Worm (Caenorhabditis elegans) whole organism, L1 larva: ENCODE measurements around the gene pup-2.

Experiments
- C34B4.2 ChIP-seq: sonication (generic microtip); optimal IDR thresholded peaks from 2 replicates; lab custom pipeline; 2017; ENCODE audit warnings: mild to moderate bottlenecking, missing genetic modification characterization, missing compliant biosample characterization
- aha-1 ChIP-seq: fragments of 150-350 bp; optimal IDR thresholded peaks from 2 replicates; lab custom pipeline; 2014; ENCODE audit warnings: missing biosample characterization, missing genetic modification characterization
- blmp-1 ChIP-seq: fragments of 150-350 bp; optimal IDR thresholded peaks from 2 replicates; lab custom pipeline; 2014; ENCODE audit warnings: missing biosample characterization, missing genetic modification characterization
- ceh-63 ChIP-seq: fragments of 200-800 bp; sonication (Bioruptor generic); optimal IDR thresholded peaks from 2 replicates; lab custom pipeline; 2018; ENCODE audit warnings: mild to moderate bottlenecking, missing genetic modification characterization, missing compliant biosample characterization
- ceh-8 ChIP-seq: fragments of 200-800 bp; sonication (Bioruptor generic); optimal IDR thresholded peaks from 2 replicates; lab custom pipeline; 2018; ENCODE audit warnings: mild to moderate bottlenecking, missing genetic modification characterization, moderate library complexity, missing compliant biosample characterization
- dpl-1 ChIP-seq, 3 experiments: fragments of 150-350 bp in 2 of 3; sonication (generic microtip) in 1 of 3; optimal IDR thresholded peaks; 2 replicates each; lab custom pipeline; 2014 to 2017; ENCODE audit warnings: missing biosample characterization in 3 of 3, missing genetic modification characterization in 3 of 3, missing genetic modification reagents in 3 of 3
- efl-1 ChIP-seq, 4 experiments: fragments of 150-350 bp; optimal IDR thresholded peaks in 3 of 4; peaks in 1 of 4; 1 replicate in 1 of 4; 2 replicates in 3 of 4; lab custom pipeline; 2014; ENCODE audit warnings: missing biosample characterization in 2 of 4, missing genetic modification characterization in 2 of 4, missing genetic modification reagents in 2 of 4
- efl-3 ChIP-seq: fragments of 200-800 bp; sonication (Bioruptor generic); optimal IDR thresholded peaks from 2 replicates; lab custom pipeline; 2018; ENCODE audit warnings: mild to moderate bottlenecking, missing genetic modification characterization, missing compliant biosample characterization
- egl-27 ChIP-seq, 2 experiments: fragments of 150-350 bp in 1 of 2; sonication (generic microtip); optimal IDR thresholded peaks; 3 replicates each; lab custom pipeline; 2017 to 2018; ENCODE audit warnings: missing biosample characterization in 2 of 2, missing genetic modification characterization in 2 of 2, missing genetic modification reagents in 2 of 2
- elt-3 ChIP-seq, 6 experiments: fragments of 150-350 bp in 1 of 6; sonication (generic microtip); optimal IDR thresholded peaks; 2 replicates each; lab custom pipeline; 2017 to 2018; ENCODE audit warnings: missing biosample characterization in 6 of 6, missing genetic modification characterization in 6 of 6, inconsistent platforms in 1 of 6
- ets-5 ChIP-seq: fragments of 200-800 bp; sonication (Bioruptor generic); IDR thresholded peaks from 2 replicates; pipeline ENCODE4 v1.3.6; 2022; ENCODE audit warnings: missing genetic modification characterization, missing compliant biosample characterization
- fkh-10 ChIP-seq: sonication (generic microtip); optimal IDR thresholded peaks from 2 replicates; lab custom pipeline; 2017; ENCODE audit warnings: missing biosample characterization, missing genetic modification reagents, missing genetic modification characterization
- fkh-4 ChIP-seq: sonication (generic microtip); optimal IDR thresholded peaks from 2 replicates; lab custom pipeline; 2016; ENCODE audit warnings: missing compliant biosample characterization, missing genetic modification characterization, borderline replicate concordance
- fos-1 ChIP-seq: fragments of 150-350 bp; optimal IDR thresholded peaks from 2 replicates; lab custom pipeline; 2014; ENCODE audit warnings: missing biosample characterization, missing genetic modification characterization
- grh-1 ChIP-seq: fragments of 200-800 bp; sonication (Bioruptor generic); IDR thresholded peaks from 2 replicates; pipeline ENCODE4 v1.3.6; 2022; ENCODE audit warnings: missing genetic modification reagents, missing genetic modification characterization, missing compliant biosample characterization
- hlh-17 ChIP-seq: fragments of 200-800 bp; sonication (Bioruptor generic); optimal IDR thresholded peaks from 2 replicates; lab custom pipeline; 2018; ENCODE audit warnings: missing genetic modification characterization, mild to moderate bottlenecking, missing compliant biosample characterization, moderate library complexity, borderline replicate concordance
- hpl-2 ChIP-seq: fragments of 150-350 bp; optimal IDR thresholded peaks from 2 replicates; lab custom pipeline; 2014; ENCODE audit warnings: missing biosample characterization, missing genetic modification reagents, missing genetic modification characterization
- irx-1 ChIP-seq: sonication (generic microtip); optimal IDR thresholded peaks from 2 replicates; lab custom pipeline; 2016; ENCODE audit warnings: missing genetic modification characterization, missing compliant biosample characterization
- jun-1 ChIP-seq: fragments of 150-350 bp; optimal IDR thresholded peaks from 2 replicates; lab custom pipeline; 2014; ENCODE audit warnings: missing biosample characterization, missing genetic modification reagents, missing genetic modification characterization
- lin-13 ChIP-seq: fragments of 150-350 bp; optimal IDR thresholded peaks from 2 replicates; lab custom pipeline; 2014; ENCODE audit warnings: missing biosample characterization, missing genetic modification reagents, missing genetic modification characterization
- lin-14 ChIP-seq: fragments of 200-800 bp; sonication (Bioruptor generic); optimal IDR thresholded peaks from 2 replicates; lab custom pipeline; 2018; ENCODE audit warnings: mild to moderate bottlenecking, missing genetic modification characterization, moderate library complexity, missing compliant biosample characterization
- lin-15B ChIP-seq: fragments of 150-350 bp; sonication (generic microtip); optimal IDR thresholded peaks from 3 replicates; lab custom pipeline; 2014; ENCODE audit warnings: missing biosample characterization, missing genetic modification characterization
- lin-35 ChIP-seq, 2 experiments: fragments of 150-350 bp; optimal IDR thresholded peaks; 2 replicates each; lab custom pipeline; 2014; ENCODE audit warnings: missing biosample characterization in 2 of 2, missing genetic modification characterization in 2 of 2, missing genetic modification reagents in 2 of 2
- lsy-2 ChIP-seq, 2 experiments: fragments of 150-350 bp; optimal IDR thresholded peaks; 2 replicates each; lab custom pipeline; 2014; ENCODE audit warnings: missing biosample characterization in 2 of 2, missing genetic modification characterization in 2 of 2
- mab-9 ChIP-seq: fragments of 200-800 bp; sonication (Bioruptor generic); IDR thresholded peaks from 2 replicates; pipeline ENCODE4 v1.3.6; 2022; ENCODE audit warnings: missing genetic modification reagents, missing genetic modification characterization, missing compliant biosample characterization
- mef-2 ChIP-seq: fragments of 150-350 bp; optimal IDR thresholded peaks from 2 replicates; lab custom pipeline; 2014; ENCODE audit warnings: missing biosample characterization, missing genetic modification characterization
- mep-1 ChIP-seq: fragments of 150-350 bp; optimal IDR thresholded peaks from 2 replicates; lab custom pipeline; 2014; ENCODE audit warnings: missing biosample characterization, missing genetic modification characterization
- nhr-11 ChIP-seq: fragments of 150-350 bp; optimal IDR thresholded peaks from 2 replicates; lab custom pipeline; 2014; ENCODE audit warnings: missing biosample characterization, missing genetic modification characterization
- nhr-19 ChIP-seq: fragments of 200-800 bp; sonication (Bioruptor generic); conservative IDR thresholded peaks from 2 replicates; pipeline ENCODE4 v1.3.6; 2022; ENCODE audit warnings: missing genetic modification characterization, missing compliant biosample characterization
- nhr-237 ChIP-seq: fragments of 150-350 bp; optimal IDR thresholded peaks from 2 replicates; lab custom pipeline; 2014; ENCODE audit warnings: missing biosample characterization, missing genetic modification characterization
- nhr-28 ChIP-seq: fragments of 150-350 bp; optimal IDR thresholded peaks from 2 replicates; lab custom pipeline; 2014; ENCODE audit warnings: missing biosample characterization, missing genetic modification characterization
- nhr-47 ChIP-seq: sonication (generic microtip); optimal IDR thresholded peaks from 2 replicates; lab custom pipeline; 2016; ENCODE audit warnings: mild to moderate bottlenecking, missing genetic modification characterization, moderate library complexity, missing compliant biosample characterization
- nhr-71 ChIP-seq: sonication (generic microtip); optimal IDR thresholded peaks from 2 replicates; lab custom pipeline; 2016; ENCODE audit warnings: mild to moderate bottlenecking, missing genetic modification characterization, moderate library complexity, missing compliant biosample characterization
- nhr-76 ChIP-seq: sonication (generic microtip); optimal IDR thresholded peaks from 2 replicates; lab custom pipeline; 2017; ENCODE audit warnings: missing biosample characterization, missing genetic modification characterization
- nhr-84 ChIP-seq: sonication (generic microtip); optimal IDR thresholded peaks from 2 replicates; lab custom pipeline; 2017; ENCODE audit warnings: missing biosample characterization, missing genetic modification characterization
- nhr-90 ChIP-seq: sonication (generic microtip); optimal IDR thresholded peaks from 2 replicates; lab custom pipeline; 2016; ENCODE audit warnings: mild to moderate bottlenecking, missing genetic modification characterization, missing compliant biosample characterization; ENCODE audit not compliant: poor library complexity
- pag-3 ChIP-seq: sonication (generic microtip); optimal IDR thresholded peaks from 2 replicates; lab custom pipeline; 2017; ENCODE audit warnings: missing genetic modification characterization, mild to moderate bottlenecking, missing compliant biosample characterization, antibody characterized with exemption, borderline replicate concordance; ENCODE audit not compliant: insufficient read depth
- pqm-1 ChIP-seq: sonication (generic microtip); optimal IDR thresholded peaks from 3 replicates; lab custom pipeline; 2017; ENCODE audit warnings: missing biosample characterization, missing genetic modification characterization
- snpc-4 ChIP-seq: fragments of 150-350 bp; optimal IDR thresholded peaks from 2 replicates; lab custom pipeline; 2014; ENCODE audit warnings: missing biosample characterization, missing genetic modification characterization
- snu-23 ChIP-seq: sonication (generic microtip); optimal IDR thresholded peaks from 2 replicates; lab custom pipeline; 2016; ENCODE audit warnings: missing genetic modification characterization, missing compliant biosample characterization
- sox-4 ChIP-seq: sonication (generic microtip); optimal IDR thresholded peaks from 2 replicates; lab custom pipeline; 2016; ENCODE audit warnings: missing genetic modification characterization, missing compliant biosample characterization
- sptf-1 ChIP-seq: fragments of 150-350 bp; optimal IDR thresholded peaks from 2 replicates; lab custom pipeline; 2014; ENCODE audit warnings: missing biosample characterization, missing genetic modification characterization
- swsn-7 ChIP-seq: sonication (generic microtip); optimal IDR thresholded peaks from 2 replicates; lab custom pipeline; 2016; ENCODE audit warnings: missing genetic modification characterization, missing compliant biosample characterization
- unc-30 ChIP-seq: sonication (generic microtip); optimal IDR thresholded peaks from 2 replicates; lab custom pipeline; 2017; ENCODE audit warnings: missing biosample characterization, missing genetic modification characterization
- ztf-11 ChIP-seq, 2 experiments: sonication (generic microtip); optimal IDR thresholded peaks; 2 replicates each; lab custom pipeline; 2016 to 2017; ENCODE audit warnings: missing genetic modification characterization in 2 of 2, missing biosample characterization in 1 of 2, missing compliant biosample characterization in 1 of 2

pup-2 gene

DNA sequence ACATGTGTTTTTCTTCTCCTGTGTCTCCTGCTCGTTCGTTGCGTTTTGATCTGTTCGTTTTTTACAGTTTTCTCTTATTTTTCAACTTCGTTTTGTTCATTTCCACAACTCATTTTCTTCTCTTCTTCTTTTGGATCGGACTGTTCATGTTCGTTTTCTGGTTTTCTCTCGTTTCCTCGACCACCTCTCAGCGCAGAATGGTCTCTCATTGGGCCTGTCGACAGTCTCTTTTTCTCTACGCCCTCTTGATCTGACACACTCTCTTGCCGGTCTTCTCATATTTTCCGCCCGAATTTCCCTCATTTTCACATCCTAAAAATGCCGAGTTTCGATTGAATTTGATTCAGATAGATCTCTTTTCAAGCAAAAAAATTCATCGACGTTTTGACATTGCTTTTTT lies 4.1 kb upstream of the pup-2 start:
- TF ChIP-seq snu-23 (peak; percentile 16), blmp-1 (peak; percentile 55), irx-1 (tag; lab: Kevin White, UChicago) (no peak), lin-35 (GFP tag; optimal IDR thresholded peaks at IDR 0.05; lab: Kevin White, UChicago) (peak in 1 of 2 experiments; percentile 1), lin-14 (peak; percentile 45), efl-1 (optimal IDR thresholded peaks at IDR 0.05; lab: Kevin White, UChicago) (peak; percentile 15 to 23), efl-1 (GFP tag; optimal IDR thresholded peaks at IDR 0.05 in 1 of 2; lab: Kevin White, UChicago) (no peak), ets-5 (no peak), lsy-2 (tag; optimal IDR thresholded peaks at IDR 0.05; lab: Kevin White, UChicago) (no peak)

DNA sequence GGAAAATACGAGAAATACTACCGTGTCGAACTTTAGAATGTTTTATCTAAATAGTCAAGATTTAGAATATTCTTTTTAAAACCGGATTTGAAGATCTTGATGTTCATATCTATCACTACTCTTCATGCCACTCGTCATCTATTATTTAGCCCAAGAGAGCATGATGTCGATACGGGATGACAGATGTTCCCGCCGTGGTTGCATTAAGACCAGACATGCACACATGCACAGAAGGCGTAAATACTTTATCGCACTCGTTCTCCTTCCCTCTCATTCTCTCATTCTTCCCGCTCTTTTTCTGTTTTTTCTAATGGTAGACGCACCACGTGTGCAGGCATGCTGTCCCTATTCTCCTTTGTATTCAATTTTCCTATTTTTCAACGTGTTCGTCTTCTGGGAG lies 2.3 kb upstream of the pup-2 start:
- no peak for TF ChIP-seq grh-1 (GFP tag; lab: Robert Waterston, UW)
- no peak for TF ChIP-seq ceh-63
- peak in 1 of 3 experiments; percentile 14 for TF ChIP-seq dpl-1 (GFP tag; optimal IDR thresholded peaks at IDR 0.05; lab: Kevin White, UChicago)
- no peak for TF ChIP-seq jun-1 (tag; lab: Kevin White, UChicago)
- no peak for TF ChIP-seq swsn-7 (tag; lab: Kevin White, UChicago)
- TF ChIP-seq mef-2 (tag; lab: Kevin White, UChicago) = no peak
- TF ChIP-seq fkh-4 (tag; lab: Kevin White, UChicago) = no peak
- TF ChIP-seq snu-23 = no peak
- no peak for TF ChIP-seq efl-1 (optimal IDR thresholded peaks at IDR 0.05; lab: Kevin White, UChicago)
- TF ChIP-seq efl-1 (GFP tag; optimal IDR thresholded peaks at IDR 0.05 in 1 of 2; lab: Kevin White, UChicago) = peak in 1 of 2 experiments; percentile 4
- TF ChIP-seq elt-3 (tag; optimal IDR thresholded peaks at IDR 0.05; lab: Kevin White, UChicago) = no peak
- peak; percentile 22 for TF ChIP-seq lin-14
- no peak for TF ChIP-seq unc-30 (tag; lab: Kevin White, UChicago)
- no peak for TF ChIP-seq snpc-4 (tag; lab: Kevin White, UChicago)
- no peak for TF ChIP-seq irx-1 (tag; lab: Kevin White, UChicago)
- TF ChIP-seq, all 84 proteins: peak for 3

DNA sequence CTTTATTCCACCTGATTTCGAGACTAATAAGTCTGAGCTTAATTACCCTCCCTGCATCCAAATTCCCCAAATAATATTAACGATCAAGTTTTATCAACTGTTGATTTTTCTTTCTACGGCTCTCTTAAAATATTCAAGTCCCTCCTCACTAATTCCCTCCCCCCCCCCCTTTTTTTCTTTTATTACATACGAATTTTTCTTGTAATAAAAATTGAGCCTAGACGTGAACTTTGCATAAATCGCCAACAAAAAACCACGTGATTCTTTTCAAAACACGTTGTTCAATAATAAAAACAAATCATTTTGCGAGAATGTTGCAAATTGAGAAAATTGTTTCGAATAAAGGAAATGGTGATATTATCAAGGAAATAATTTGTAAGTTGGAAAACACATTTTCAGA lies 2.7 kb downstream of the pup-2 start, which contains the start of gene K10D2.8:
Gene K10D2.8 (plus strand): TSS at position 301 of the 400 bp plus-strand sequence.
- no peak for TF ChIP-seq nhr-90 (tag; lab: Kevin White, UChicago)

DNA sequence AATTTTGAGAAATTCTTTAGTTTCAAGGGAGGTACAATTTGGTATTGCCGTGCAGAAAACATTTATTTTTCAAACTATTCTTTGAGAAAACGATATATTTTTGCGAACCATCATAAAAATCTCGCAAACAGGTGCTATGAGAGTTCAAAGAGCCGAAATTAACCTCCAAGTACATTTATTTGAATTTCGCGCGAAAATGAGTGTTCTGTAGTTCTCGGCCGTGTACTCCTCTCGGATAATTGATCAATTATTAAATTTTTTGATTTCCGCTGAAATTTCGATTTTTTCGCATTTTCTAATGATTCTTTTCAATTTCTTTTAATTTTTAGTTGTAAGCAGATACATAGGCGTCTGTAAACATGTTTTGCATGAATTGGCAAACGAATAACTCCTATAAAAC lies 4.5 kb downstream of the pup-2 start:
- no peak for TF ChIP-seq pqm-1 (tag; lab: Kevin White, UChicago)
- TF ChIP-seq nhr-28 (tag; lab: Kevin White, UChicago) = no peak
- peak; percentile 65 for TF ChIP-seq nhr-19
- TF ChIP-seq ztf-11 (tag; optimal IDR thresholded peaks at IDR 0.05; lab: Kevin White, UChicago) = peak in 1 of 2 experiments; percentile 67
- peak; percentile 85 to 93 for TF ChIP-seq lin-35 (GFP tag; optimal IDR thresholded peaks at IDR 0.05; lab: Kevin White, UChicago)
- no peak for TF ChIP-seq mef-2 (tag; lab: Kevin White, UChicago)
- TF ChIP-seq fkh-10 (GFP tag; lab: Kevin White, UChicago) = no peak
- no peak for TF ChIP-seq snpc-4 (tag; lab: Kevin White, UChicago)
- TF ChIP-seq pag-3 (tag; lab: Kevin White, UChicago) = no peak
- TF ChIP-seq nhr-47 = peak; percentile 64
- TF ChIP-seq nhr-84 (tag; lab: Kevin White, UChicago) = no peak
- TF ChIP-seq efl-3 (GFP tag; lab: Kevin White, UChicago) = no peak
- TF ChIP-seq grh-1 (GFP tag; lab: Robert Waterston, UW) = peak; percentile 43; the same call in 1 of the 2 replicates
- no peak for TF ChIP-seq nhr-237 (tag; lab: Kevin White, UChicago)
- TF ChIP-seq lsy-2 (tag; optimal IDR thresholded peaks at IDR 0.05; lab: Kevin White, UChicago) = peak; percentile 34 to 59
- peak; percentile 23 for TF ChIP-seq fos-1 (tag; lab: Kevin White, UChicago)
- no peak for TF ChIP-seq hpl-2
- TF ChIP-seq nhr-11 (tag; lab: Kevin White, UChicago) = no peak
- TF ChIP-seq sox-4 (tag; lab: Kevin White, UChicago) = peak; percentile 60
- TF ChIP-seq ceh-8 (GFP tag; lab: Kevin White, UChicago) = no peak
- TF ChIP-seq C34B4.2 = no peak
- no peak for TF ChIP-seq mep-1
- TF ChIP-seq mab-9 (GFP tag; lab: Robert Waterston, UW) = no peak
- no peak for TF ChIP-seq nhr-76 (tag; lab: Kevin White, UChicago)
- no peak for TF ChIP-seq aha-1 (tag; lab: Kevin White, UChicago)
- TF ChIP-seq sptf-1 (tag; lab: Kevin White, UChicago) = no peak
- TF ChIP-seq snu-23 = peak; percentile 39
- TF ChIP-seq egl-27 (tag; optimal IDR thresholded peaks at IDR 0.05; lab: Kevin White, UChicago) = no peak
- TF ChIP-seq irx-1 (tag; lab: Kevin White, UChicago) = peak; percentile 72
- TF ChIP-seq lin-15B (tag; lab: Kevin White, UChicago) = no peak
- TF ChIP-seq lin-13 (GFP tag; lab: Kevin White, UChicago) = no peak
- TF ChIP-seq hlh-17 (GFP tag; lab: Kevin White, UChicago) = no peak
- peak; percentile 70 for TF ChIP-seq nhr-71 (tag; lab: Kevin White, UChicago)
